Worm (Caenorhabditis elegans) whole organism, late embryonic: ENCODE data around the gene fipr-15.

ENCODE experiments used
- C38D4.7 ChIP-seq: fragments of 200-800 bp; sonication (Bioruptor generic); optimal IDR thresholded peaks from 2 replicates; lab custom pipeline; 2018; ENCODE audit warnings: mild to moderate bottlenecking, missing genetic modification characterization, moderate library complexity, missing compliant biosample characterization
- elt-4 ChIP-seq: sonication (generic microtip); optimal IDR thresholded peaks from 2 replicates; lab custom pipeline; 2016; ENCODE audit warnings: missing genetic modification characterization, missing compliant biosample characterization
- syd-9 ChIP-seq: sonication (generic microtip); optimal IDR thresholded peaks from 2 replicates; lab custom pipeline; 2016; ENCODE audit warnings: mild to moderate bottlenecking, missing genetic modification characterization, moderate library complexity, missing compliant biosample characterization
- ttx-3 ChIP-seq: sonication (generic microtip); optimal IDR thresholded peaks from 2 replicates; lab custom pipeline; 2016; ENCODE audit warnings: missing genetic modification reagents, missing genetic modification characterization, missing compliant biosample characterization

DNA sequence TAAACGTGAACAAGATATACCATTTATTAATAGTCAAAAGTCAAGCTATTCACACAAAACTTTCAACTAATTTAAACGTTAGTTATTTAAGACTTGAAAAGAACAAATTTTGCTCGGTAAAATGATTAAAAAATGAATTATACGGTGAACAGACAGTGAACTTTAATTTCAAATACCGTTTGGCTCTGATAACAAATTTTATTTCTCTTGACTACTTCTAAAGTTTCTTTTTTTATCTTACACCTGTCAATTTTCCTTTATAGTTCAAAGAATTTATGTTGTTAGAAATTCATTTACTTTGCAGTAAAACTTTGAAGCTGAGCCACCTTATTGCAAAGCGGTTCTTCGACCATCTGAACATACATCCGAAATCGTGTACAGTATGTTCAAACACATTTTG lies 35.0 kb downstream of the fipr-15 start, which contains the start of gene ZK593.3:
- no peak for TF ChIP-seq C38D4.7 (GFP tag; lab: Kevin White, UChicago)
- TF ChIP-seq syd-9 (tag; lab: Kevin White, UChicago): no peak
- TF ChIP-seq elt-4: no peak
- no peak for TF ChIP-seq ttx-3 (tag; lab: Kevin White, UChicago)
